Fruit fly (Drosophila melanogaster) whole organism, embryonic: ENCODE data around the gene CG5500.
A peak's percentile ranks its signal among the peaks of the same experiment; 100 is the strongest.

Source experiments
- Atf-2 ChIP-seq: fragments of 200-800 bp; sonication (Bioruptor generic); optimal IDR thresholded peaks from 2 replicates; lab custom pipeline; 2016; ENCODE audit warnings: missing biosample characterization, missing genetic modification characterization
- CG11504 ChIP-seq: fragments of 200-800 bp; sonication (Bioruptor generic); optimal IDR thresholded peaks from 3 replicates; lab custom pipeline; 2019; ENCODE audit warnings: missing biosample characterization, mild to moderate bottlenecking, missing genetic modification characterization, moderate library complexity
- CG11560 ChIP-seq: fragments of 200-800 bp; sonication (Bioruptor generic); IDR thresholded peaks from 3 replicates; pipeline ENCODE4 v1.3.6; 2022; ENCODE audit warnings: missing biosample characterization, missing genetic modification characterization
- CG11695 ChIP-seq: fragments of 200-800 bp; sonication (Bioruptor generic); IDR thresholded peaks from 3 replicates; pipeline ENCODE4 v1.3.6; 2022; ENCODE audit warnings: missing biosample characterization, missing genetic modification characterization
- CG12071 ChIP-seq: fragments of 200-800 bp; sonication (Bioruptor generic); optimal IDR thresholded peaks from 3 replicates; lab custom pipeline; 2018; ENCODE audit warnings: missing biosample characterization, mild to moderate bottlenecking, missing genetic modification characterization
- CG12104 ChIP-seq: fragments of 200-800 bp; sonication (Bioruptor generic); optimal IDR thresholded peaks from 3 replicates; lab custom pipeline; 2016; ENCODE audit warnings: missing biosample characterization, missing genetic modification characterization
- CG12219 ChIP-seq: fragments of 200-800 bp; sonication (Bioruptor generic); optimal IDR thresholded peaks from 3 replicates; lab custom pipeline; 2018; ENCODE audit warnings: missing biosample characterization, mild to moderate bottlenecking, missing genetic modification characterization
- CG12942 ChIP-seq: fragments of 200-800 bp; sonication (Bioruptor generic); optimal IDR thresholded peaks from 3 replicates; lab custom pipeline; 2016; ENCODE audit warnings: missing biosample characterization, missing genetic modification characterization
- CG17568 ChIP-seq: fragments of 200-800 bp; sonication (Bioruptor generic); optimal IDR thresholded peaks from 2 replicates; lab custom pipeline; 2018; ENCODE audit warnings: missing biosample characterization, mild to moderate bottlenecking, missing genetic modification characterization, moderate library complexity
- CG17612 ChIP-seq: fragments of 200-800 bp; sonication (Bioruptor generic); IDR thresholded peaks from 2 replicates; pipeline ENCODE4 v1.3.6; 2022; ENCODE audit warnings: missing biosample characterization, missing genetic modification characterization
- CG17829 ChIP-seq: fragments of 200-800 bp; optimal IDR thresholded peaks from 2 replicates; lab custom pipeline; 2019; ENCODE audit warnings: missing biosample characterization, mild to moderate bottlenecking, missing genetic modification characterization, moderate library complexity
- CG18476 ChIP-seq: fragments of 200-800 bp; sonication (Bioruptor generic); optimal IDR thresholded peaks from 2 replicates; lab custom pipeline; 2016; ENCODE audit warnings: missing biosample characterization, mild to moderate bottlenecking, missing genetic modification characterization
- CG18619 ChIP-seq: fragments of 200-800 bp; sonication (Bioruptor generic); optimal IDR thresholded peaks from 3 replicates; lab custom pipeline; 2017; ENCODE audit warnings: missing biosample characterization, mild to moderate bottlenecking, missing genetic modification characterization
- CG2129 ChIP-seq: fragments of 200-800 bp; sonication (Bioruptor generic); IDR thresholded peaks from 2 replicates; pipeline ENCODE4 v1.3.6; 2022; ENCODE audit warnings: missing biosample characterization, missing genetic modification characterization; ENCODE audit not compliant: partially characterized antibody
- CG2199 ChIP-seq: fragments of 200-800 bp; sonication (Bioruptor generic); IDR thresholded peaks from 3 replicates; pipeline ENCODE4 v1.3.6; 2022; ENCODE audit warnings: missing biosample characterization, missing genetic modification characterization
- CG31441 ChIP-seq: fragments of 200-800 bp; sonication (Bioruptor generic); IDR thresholded peaks from 2 replicates; pipeline ENCODE4 v1.3.6; 2022; ENCODE audit warnings: missing biosample characterization, missing genetic modification characterization
- CG3163 ChIP-seq: fragments of 200-800 bp; sonication (Bioruptor generic); optimal IDR thresholded peaks from 3 replicates; lab custom pipeline; 2016; ENCODE audit warnings: missing biosample characterization, missing genetic modification characterization
- CG3281 ChIP-seq: fragments of 200-800 bp; sonication (Bioruptor generic); optimal IDR thresholded peaks from 3 replicates; lab custom pipeline; 2017; ENCODE audit warnings: missing biosample characterization, mild to moderate bottlenecking, missing genetic modification characterization
- CG3847 ChIP-seq: fragments of 200-800 bp; sonication (Bioruptor generic); IDR thresholded peaks from 2 replicates; pipeline ENCODE4 v1.3.6; 2022; ENCODE audit warnings: missing biosample characterization, missing genetic modification characterization
- CG4360 ChIP-seq: fragments of 200-800 bp; sonication (Bioruptor generic); IDR thresholded peaks from 2 replicates; pipeline ENCODE4 v1.3.6; 2022; ENCODE audit warnings: missing biosample characterization, missing genetic modification characterization
- CG4617 ChIP-seq: fragments of 200-800 bp; sonication (Bioruptor generic); optimal IDR thresholded peaks from 3 replicates; lab custom pipeline; 2016; ENCODE audit warnings: missing biosample characterization, missing genetic modification characterization, borderline replicate concordance
- CG4820 ChIP-seq: fragments of 200-800 bp; sonication (Bioruptor generic); optimal IDR thresholded peaks from 3 replicates; lab custom pipeline; 2016; ENCODE audit warnings: missing biosample characterization, missing genetic modification characterization
- CG5180 ChIP-seq: fragments of 200-800 bp; sonication (Bioruptor generic); optimal IDR thresholded peaks from 3 replicates; lab custom pipeline; 2017; ENCODE audit warnings: missing biosample characterization, missing genetic modification characterization, mild to moderate bottlenecking, moderate library complexity, missing genetic modification reagents
- CG8478 ChIP-seq: fragments of >200 bp; optimal IDR thresholded peaks from 2 replicates; lab custom pipeline; 2018
- CG8944 ChIP-seq: fragments of 200-800 bp; sonication (Bioruptor generic); optimal IDR thresholded peaks from 3 replicates; lab custom pipeline; 2016; ENCODE audit warnings: missing biosample characterization, missing genetic modification characterization
- Dek ChIP-seq: fragments of 200-800 bp; sonication (Bioruptor generic); optimal IDR thresholded peaks from 3 replicates; lab custom pipeline; 2019; ENCODE audit warnings: missing biosample characterization, mild to moderate bottlenecking, missing genetic modification characterization, moderate library complexity
- Lim3 ChIP-seq: fragments of 200-800 bp; sonication (Bioruptor generic); IDR thresholded peaks from 2 replicates; pipeline ENCODE4 v1.3.6; 2022; ENCODE audit warnings: missing biosample characterization, missing genetic modification characterization
- Ravus ChIP-seq: fragments of 200-800 bp; sonication (Bioruptor generic); IDR thresholded peaks from 2 replicates; pipeline ENCODE4 v1.3.6; 2022; ENCODE audit warnings: missing biosample characterization, missing genetic modification characterization
- Sox102F ChIP-seq: fragments of 200-800 bp; sonication (Bioruptor generic); optimal IDR thresholded peaks from 2 replicates; lab custom pipeline; 2018; ENCODE audit warnings: missing biosample characterization, mild to moderate bottlenecking, missing genetic modification characterization, moderate library complexity
- Vsx1 ChIP-seq: fragments of 200-800 bp; sonication (Bioruptor generic); optimal IDR thresholded peaks from 2 replicates; lab custom pipeline; 2017; ENCODE audit warnings: missing biosample characterization, mild to moderate bottlenecking, missing genetic modification characterization, missing genetic modification reagents
- Xrp1 ChIP-seq: fragments of 200-800 bp; sonication (Bioruptor generic); IDR thresholded peaks from 2 replicates; pipeline ENCODE4 v1.3.6; 2022; ENCODE audit warnings: missing biosample characterization, missing genetic modification characterization
- ab ChIP-seq: fragments of 200-800 bp; sonication (Bioruptor generic); optimal IDR thresholded peaks from 2 replicates; lab custom pipeline; 2016; ENCODE audit warnings: missing biosample characterization, missing genetic modification characterization
- cato ChIP-seq: fragments of 200-800 bp; sonication (Bioruptor generic); optimal IDR thresholded peaks from 2 replicates; lab custom pipeline; 2016; ENCODE audit warnings: missing biosample characterization, missing genetic modification characterization, borderline replicate concordance
- cwo ChIP-seq: fragments of 200-800 bp; sonication (Bioruptor generic); optimal IDR thresholded peaks from 3 replicates; lab custom pipeline; 2017; ENCODE audit warnings: missing biosample characterization, missing genetic modification characterization, mild to moderate bottlenecking, moderate library complexity, missing genetic modification reagents
- fru ChIP-seq: fragments of >200 bp; optimal IDR thresholded peaks from 2 replicates; lab custom pipeline; 2017
- gcm2 ChIP-seq: fragments of 200-800 bp; sonication (Bioruptor generic); optimal IDR thresholded peaks from 2 replicates; lab custom pipeline; 2016; ENCODE audit warnings: missing biosample characterization, missing genetic modification characterization
- hkb ChIP-seq, 2 experiments: fragments of 200-800 bp in 1 of 2; fragments of >200 bp in 1 of 2; sonication (Bioruptor generic) in 1 of 2; IDR thresholded peaks in 1 of 2; optimal IDR thresholded peaks in 1 of 2; 2 replicates each; pipeline versions ENCODE4 v1.3.6 to Lab custom; 2017 to 2022; ENCODE audit warnings: missing biosample characterization in 1 of 2, missing genetic modification characterization in 1 of 2
- ind ChIP-seq: fragments of 200-800 bp; sonication (Bioruptor generic); optimal IDR thresholded peaks from 3 replicates; lab custom pipeline; 2016; ENCODE audit warnings: missing biosample characterization, missing genetic modification characterization
- klu ChIP-seq: fragments of 200-800 bp; sonication (Bioruptor generic); IDR thresholded peaks from 2 replicates; pipeline ENCODE4 v1.3.6; 2022; ENCODE audit warnings: missing biosample characterization, missing genetic modification characterization
- pita ChIP-seq: fragments of 200-800 bp; sonication (Bioruptor generic); optimal IDR thresholded peaks from 2 replicates; lab custom pipeline; 2017; ENCODE audit warnings: missing biosample characterization, mild to moderate bottlenecking, missing genetic modification characterization
- rib ChIP-seq: fragments of 200-800 bp; sonication (Bioruptor generic); IDR thresholded peaks from 2 replicates; pipeline ENCODE4 v1.3.6; 2022; ENCODE audit warnings: missing biosample characterization, missing genetic modification characterization
- ro ChIP-seq: fragments of 200-800 bp; sonication (Bioruptor generic); IDR thresholded peaks from 2 replicates; pipeline ENCODE4 v1.3.6; 2022; ENCODE audit warnings: missing biosample characterization, missing genetic modification characterization
- salm ChIP-seq: fragments of 200-800 bp; sonication (Bioruptor generic); optimal IDR thresholded peaks from 2 replicates; lab custom pipeline; 2018; ENCODE audit warnings: missing biosample characterization, mild to moderate bottlenecking, missing genetic modification characterization
- seq ChIP-seq: fragments of 200-800 bp; sonication (Bioruptor generic); IDR thresholded peaks from 2 replicates; pipeline ENCODE4 v1.3.6; 2022; ENCODE audit warnings: missing biosample characterization, missing genetic modification characterization
- slp2 ChIP-seq: fragments of 200-800 bp; sonication (Bioruptor generic); optimal IDR thresholded peaks from 2 replicates; lab custom pipeline; 2016; ENCODE audit warnings: missing biosample characterization, missing genetic modification characterization
- sqz ChIP-seq: fragments of 200-800 bp; sonication (Bioruptor generic); optimal IDR thresholded peaks from 3 replicates; lab custom pipeline; 2018; ENCODE audit warnings: missing biosample characterization, mild to moderate bottlenecking, missing genetic modification characterization
- ssp ChIP-seq: fragments of 200-800 bp; sonication (Bioruptor generic); IDR thresholded peaks from 2 replicates; pipeline ENCODE4 v1.3.6; 2022; ENCODE audit warnings: missing biosample characterization, missing genetic modification characterization
- tll ChIP-seq, 2 experiments: fragments of 200-800 bp in 1 of 2; fragments of >200 bp in 1 of 2; sonication (Bioruptor generic) in 1 of 2; optimal IDR thresholded peaks; 2 replicates each; lab custom pipeline; 2017 to 2019; ENCODE audit warnings: missing biosample characterization in 2 of 2, missing genetic modification characterization in 2 of 2, mild to moderate bottlenecking in 1 of 2, moderate library complexity in 1 of 2
- ttk ChIP-seq: fragments of 200-800 bp; sonication (Bioruptor generic); IDR thresholded peaks from 2 replicates; pipeline ENCODE4 v2.1.2; 2022; ENCODE audit warnings: missing biosample characterization, missing genetic modification characterization
- yki ChIP-seq: fragments of >200 bp; optimal IDR thresholded peaks from 3 replicates; lab custom pipeline; 2018
- zen2 ChIP-seq: fragments of 200-800 bp; sonication (Bioruptor generic); IDR thresholded peaks from 3 replicates; pipeline ENCODE4 v1.3.6; 2022; ENCODE audit warnings: missing biosample characterization, missing genetic modification characterization; ENCODE audit not compliant: partially characterized antibody

Gene CG5500

DNA sequence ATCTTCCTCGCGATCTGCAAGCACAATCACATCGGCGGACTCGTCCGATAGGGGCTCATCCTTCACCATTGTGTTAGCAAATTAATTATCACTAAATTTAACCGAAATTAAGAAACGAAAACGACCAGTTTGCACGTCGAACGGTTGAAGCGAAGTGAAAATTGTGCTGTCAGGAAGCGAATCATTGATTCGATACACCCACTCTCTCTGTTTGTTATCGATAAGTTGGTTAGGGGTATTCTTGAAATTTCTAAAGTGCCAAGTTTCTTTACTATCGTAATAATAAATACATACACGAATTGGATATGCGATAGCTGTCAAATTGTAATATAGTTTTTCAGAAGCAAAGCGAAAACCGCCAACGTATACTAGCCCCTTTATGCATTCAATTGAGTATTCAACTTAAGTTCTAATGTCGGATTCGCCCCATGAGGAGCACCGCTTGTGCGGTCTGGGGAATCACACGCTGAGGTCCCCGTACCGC is 844 bp upstream of the CG5500 start, which contains the start of gene Rb97D (continued):
- peak; percentile 27 for TF ChIP-seq CG18476 (GFP tag; lab: Kevin White, UChicago)
- peak; percentile 78 for TF ChIP-seq CG17829 (tag; lab: Kevin White, UChicago)
- TF ChIP-seq Vsx1 (GFP tag; lab: Kevin White, UChicago): no peak
- TF ChIP-seq klu (GFP tag; lab: Robert Waterston, UW): peak; percentile 48; the same call in 1 of the 2 replicates
- TF ChIP-seq CG3847: peak; percentile 74
- peak; percentile 55 for TF ChIP-seq Sox102F (GFP tag; lab: Kevin White, UChicago)
- TF ChIP-seq CG12071 (GFP tag; lab: Kevin White, UChicago): peak; percentile 35
- no peak for TF ChIP-seq Lim3 (GFP tag; lab: Robert Waterston, UW)
- no peak for TF ChIP-seq CG17612
- TF ChIP-seq hkb (optimal IDR thresholded peaks at IDR 0.05; lab: Kevin White, UChicago): no peak
- peak; percentile 78 for TF ChIP-seq hkb (GFP tag; IDR thresholded peaks at IDR 0.05; lab: Robert Waterston, UW)
- peak; percentile 70 for TF ChIP-seq CG11504 (tag; lab: Kevin White, UChicago)
- TF ChIP-seq CG12942 (GFP tag; lab: Kevin White, UChicago): peak; percentile 48
- TF ChIP-seq Dek (tag; lab: Kevin White, UChicago): peak; percentile 62
- TF ChIP-seq CG3281: peak; percentile 66
- no peak for TF ChIP-seq pita (GFP tag; lab: Kevin White, UChicago)
- peak; percentile 20 for TF ChIP-seq cwo
- no peak for TF ChIP-seq cato (GFP tag; lab: Kevin White, UChicago)
- peak; percentile 23 for TF ChIP-seq sqz
- no peak for TF ChIP-seq gcm2 (GFP tag; lab: Kevin White, UChicago)
- peak; percentile 68 for TF ChIP-seq CG18619
- TF ChIP-seq CG4820 (GFP tag; lab: Kevin White, UChicago): peak; percentile 62
- peak; percentile 52 for TF ChIP-seq ttk (GFP tag; lab: Robert Waterston, UW)
- no peak for TF ChIP-seq ab
- peak; percentile 12 for TF ChIP-seq salm
- TF ChIP-seq CG17568: peak; percentile 50
- TF ChIP-seq yki (lab: Kevin White, UChicago): no peak
- TF ChIP-seq Xrp1 (GFP tag; lab: Robert Waterston, UW): peak; percentile 78
- peak; percentile 62 for TF ChIP-seq CG12219
- peak; percentile 48; the same call in 1 of the 3 replicates for TF ChIP-seq CG11560 (tag; lab: Robert Waterston, UW)
- TF ChIP-seq CG3163 (GFP tag; lab: Kevin White, UChicago): peak; percentile 34
- no peak; the same call in 1 of the 2 replicates for TF ChIP-seq CG4360
- TF ChIP-seq CG4617: peak; percentile 67
- TF ChIP-seq slp2: peak; percentile 32
- TF ChIP-seq CG11695 (GFP tag; lab: Robert Waterston, UW): peak; percentile 64; the same call in 2 of the 3 replicates
- no peak; the same call in none of the 2 replicates for TF ChIP-seq ro (GFP tag; lab: Robert Waterston, UW)
- TF ChIP-seq CG8478: no peak
- TF ChIP-seq ind (GFP tag; lab: Kevin White, UChicago): peak; percentile 67
- peak; percentile 59 for TF ChIP-seq CG8944 (GFP tag; lab: Kevin White, UChicago)
- peak; percentile 87 for TF ChIP-seq zen2 (GFP tag; lab: Robert Waterston, UW)
- TF ChIP-seq ssp: peak; percentile 70; the same call in 1 of the 2 replicates
- TF ChIP-seq CG5180 (GFP tag; lab: Kevin White, UChicago): peak; percentile 65
- TF ChIP-seq CG12104 (GFP tag; lab: Kevin White, UChicago): peak; percentile 34
- TF ChIP-seq seq (GFP tag; lab: Robert Waterston, UW): peak; percentile 32; the same call in 1 of the 2 replicates
- no peak for TF ChIP-seq Ravus (GFP tag; lab: Robert Waterston, UW)
- peak; percentile 32 for TF ChIP-seq Atf-2 (GFP tag; lab: Kevin White, UChicago)
- no peak for TF ChIP-seq fru (lab: Kevin White, UChicago)
- 0 out of 3 replicates have a peak, but pooled peaks have one; percentile 37 for TF ChIP-seq CG2199 (GFP tag; lab: Robert Waterston, UW)
- TF ChIP-seq rib (GFP tag; lab: Robert Waterston, UW): no peak
- peak; percentile 91 for TF ChIP-seq CG2129 (GFP tag; lab: Robert Waterston, UW)
- peak; percentile 72 for TF ChIP-seq CG31441 (GFP tag; lab: Robert Waterston, UW)
- TF ChIP-seq tll (GFP tag; optimal IDR thresholded peaks at IDR 0.05; lab: Kevin White, UChicago): no peak
